Worm (Caenorhabditis elegans): ENCODE measurements around the gene nhr-140.

DNA sequence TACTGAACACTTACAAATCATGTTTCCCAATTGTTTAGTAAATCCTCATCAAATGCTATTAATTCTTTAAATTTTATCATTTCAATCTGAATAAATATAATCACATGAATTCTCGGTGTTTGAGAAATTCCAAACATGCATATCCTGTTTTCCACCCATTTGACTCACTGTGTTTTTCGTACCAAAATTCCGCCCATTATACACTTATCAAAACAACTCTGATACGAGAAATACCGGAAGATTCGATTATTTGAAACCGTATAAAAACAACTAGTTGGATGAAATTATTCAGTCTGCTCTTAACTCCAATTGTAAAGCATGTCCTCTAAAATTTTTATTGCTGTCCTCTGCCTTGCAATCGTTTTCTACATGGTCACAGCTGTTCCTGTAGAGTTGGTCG, 41.3 kb downstream of the nhr-140 start, which contains the start of gene Y57E12B.1:
- TF ChIP-seq ztf-1 (GFP tag; conservative IDR thresholded peaks at IDR 0.05) (no peak), nhr-6 (tag; optimal IDR thresholded peaks at IDR 0.05) (no peak), unc-39 (tag; optimal IDR thresholded peaks at IDR 0.05) (no peak), nhr-237 (tag; optimal IDR thresholded peaks at IDR 0.05) (no peak), lsy-2 (tag; optimal IDR thresholded peaks at IDR 0.05) (no peak), F13H6.1 (tag; optimal IDR thresholded peaks at IDR 0.05) (no peak), elt-1 (tag; optimal IDR thresholded peaks at IDR 0.05) (no peak), aly-2 (tag; optimal IDR thresholded peaks at IDR 0.05) (no peak), alr-1 (tag; optimal IDR thresholded peaks at IDR 0.05) (no peak), unc-62 (GFP tag; optimal IDR thresholded peaks at IDR 0.05) (no peak), zag-1 (tag; optimal IDR thresholded peaks at IDR 0.05) (no peak), C34F6.9 (tag; optimal IDR thresholded peaks at IDR 0.05) (no peak), ZK546.5 (tag; optimal IDR thresholded peaks at IDR 0.05) (no peak), ceh-16 (tag; optimal IDR thresholded peaks at IDR 0.05) (no peak)
